Fruit fly (Drosophila melanogaster): Measurements from ENCODE around the gene Nepl8.

Nepl8 gene

dm6 chr2L:16530809-16531208, 42.9 kb downstream of the Nepl8 start (continued):
- TF ChIP-seq trh (GFP tag; optimal IDR thresholded peaks at IDR 0.05) (no peak), CG1602 (GFP tag; optimal IDR thresholded peaks at IDR 0.05) (no peak), gce (GFP tag; IDR thresholded peaks at IDR 0.05) (no peak), CG12104 (GFP tag; optimal IDR thresholded peaks at IDR 0.05) (no peak), CTCF (GFP tag; optimal IDR thresholded peaks at IDR 0.05) (no peak), CG10565 (GFP tag; optimal IDR thresholded peaks at IDR 0.05) (no peak), Asciz (GFP tag; optimal IDR thresholded peaks at IDR 0.05) (peak; percentile 13), CG2875 (GFP tag; optimal IDR thresholded peaks at IDR 0.05) (peak; percentile 18), chif (GFP tag; optimal IDR thresholded peaks at IDR 0.05) (no peak), CG3838 (GFP tag; optimal IDR thresholded peaks at IDR 0.05) (no peak), Atf6 (GFP tag; IDR thresholded peaks at IDR 0.05) (peak; percentile 27; the same call in 1 of the 2 replicates), CG8359 (GFP tag; optimal IDR thresholded peaks at IDR 0.05; ENCODE audit: borderline replicate concordance) (no peak), CG10267 (tag; optimal IDR thresholded peaks at IDR 0.05) (no peak), trem (tag; optimal IDR thresholded peaks at IDR 0.05) (no peak), Dref (GFP tag; IDR thresholded peaks at IDR 0.05) (no peak), CG8924 (tag; optimal IDR thresholded peaks at IDR 0.05) (no peak), pnt (GFP tag; optimal IDR thresholded peaks at IDR 0.05) (no peak), CG10366 (GFP tag; IDR thresholded peaks at IDR 0.05) (no peak), CG14014 (GFP tag; IDR thresholded peaks at IDR 0.05) (peak; percentile 26; the same call in 1 of the 2 replicates), CG17385 (GFP tag; optimal IDR thresholded peaks at IDR 0.05) (no peak), twi (tag; optimal IDR thresholded peaks at IDR 0.05) (no peak), peb (GFP tag; IDR thresholded peaks at IDR 0.05) (no peak; the same call in 1 of the 2 replicates), tgo (GFP tag; IDR thresholded peaks at IDR 0.05) (no peak), CG5180 (GFP tag; optimal IDR thresholded peaks at IDR 0.05) (no peak), Sry-δ (GFP tag; optimal IDR thresholded peaks at IDR 0.05) (no peak), CG30431 (GFP tag; optimal IDR thresholded peaks at IDR 0.05) (no peak), cwo (GFP tag; optimal IDR thresholded peaks at IDR 0.05) (no peak), CG15514 (GFP tag; optimal IDR thresholded peaks at IDR 0.05) (no peak), pho (GFP tag; optimal IDR thresholded peaks at IDR 0.05) (no peak), Taf1 (GFP tag; IDR thresholded peaks at IDR 0.05) (no peak), HLH4C (GFP tag; IDR thresholded peaks at IDR 0.05; ENCODE audit: partially characterized antibody) (no peak), Dfd (GFP tag; optimal IDR thresholded peaks at IDR 0.05) (no peak), CG14965 (GFP tag; optimal IDR thresholded peaks at IDR 0.05; ENCODE audit: borderline replicate concordance) (no peak), gem (tag; optimal IDR thresholded peaks at IDR 0.05) (peak; percentile 1), ash1 (GFP tag; optimal IDR thresholded peaks at IDR 0.05) (no peak), CG3065 (GFP tag; optimal IDR thresholded peaks at IDR 0.05) (no peak), Side (GFP tag; optimal IDR thresholded peaks at IDR 0.05) (no peak), CG10321 (GFP tag; IDR thresholded peaks at IDR 0.05) (no peak), HmgD (GFP tag; optimal IDR thresholded peaks at IDR 0.05) (no peak), CrebB (tag; optimal IDR thresholded peaks at IDR 0.05) (no peak), CG17912 (GFP tag; optimal IDR thresholded peaks at IDR 0.05) (no peak), E2f2 (GFP tag; IDR thresholded peaks at IDR 0.05) (no peak), Nf-YA (GFP tag; IDR thresholded peaks at IDR 0.05) (no peak), CG13287 (GFP tag; IDR thresholded peaks at IDR 0.05; ENCODE audit: partially characterized antibody) (no peak), btn (GFP tag; optimal IDR thresholded peaks at IDR 0.05) (no peak), CG13775 (GFP tag; optimal IDR thresholded peaks at IDR 0.05) (no peak), sr (GFP tag; IDR thresholded peaks at IDR 0.05) (no peak), CG5953 (GFP tag; IDR thresholded peaks at IDR 0.05) (no peak), CG10959 (GFP tag; IDR thresholded peaks at IDR 0.05) (no peak), CG17361 (GFP tag; IDR thresholded peaks at IDR 0.05) (0 out of 3 replicates have a peak, but pooled peaks have one; percentile 10), Elba2 (GFP tag; optimal IDR thresholded peaks at IDR 0.05) (no peak), CG12071 (GFP tag; optimal IDR thresholded peaks at IDR 0.05) (no peak), CG12942 (GFP tag; optimal IDR thresholded peaks at IDR 0.05) (no peak)

All from whole organism, embryonic.